Fruit fly (Drosophila melanogaster): ENCODE measurements around the gene CG11313.

The CG11313 gene

DNA sequence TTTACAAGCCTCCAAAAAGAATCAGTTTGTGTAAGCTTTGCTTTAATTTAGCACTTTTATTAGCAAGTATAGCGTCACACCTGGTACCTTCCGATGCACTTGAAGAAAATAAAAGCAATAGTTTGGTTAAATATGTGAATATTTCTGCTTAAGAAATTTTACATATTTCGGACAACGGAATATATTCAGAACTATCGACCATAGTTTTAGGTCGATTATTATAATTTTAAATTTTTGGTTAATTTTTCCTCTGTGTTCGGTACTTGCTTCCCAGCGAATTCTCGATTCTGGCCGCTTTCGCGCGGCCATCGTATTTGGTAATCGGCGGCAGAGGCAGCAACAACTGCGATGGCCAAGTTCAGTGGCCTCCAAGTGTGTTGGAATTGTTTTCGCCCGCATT lies 41.3 kb downstream of the CG11313 start (continued):
- TF ChIP-seq CG11762 (GFP tag; optimal IDR thresholded peaks at IDR 0.05; ENCODE audit: insufficient read depth) (peak; percentile 11), Eip75B (GFP tag; optimal IDR thresholded peaks at IDR 0.05) (peak; percentile 74), spab (GFP tag; optimal IDR thresholded peaks at IDR 0.05) (no peak), fkh (GFP tag; optimal IDR thresholded peaks at IDR 0.05) (no peak), Eip93F (GFP tag; optimal IDR thresholded peaks at IDR 0.05) (peak; percentile 49), Met (GFP tag; optimal IDR thresholded peaks at IDR 0.05) (peak; percentile 92), Hr39 (GFP tag; optimal IDR thresholded peaks at IDR 0.05) (peak; percentile 61)
